Worm (Caenorhabditis elegans): ENCODE measurements around the gene ceh-51.

The ceh-51 gene

ce11 chrV:18903472-18903871 lies 29.5 kb downstream of the ceh-51 start, which contains the start of gene mihp-2:
Gene mihp-2, plus strand, starts transcription at chrV:18903772.
- TF ChIP-seq ces-1 (GFP tag; optimal IDR thresholded peaks at IDR 0.05) (no peak), nhr-90 (tag; optimal IDR thresholded peaks at IDR 0.05; ENCODE audit: poor library complexity) (no peak), ceh-88 (GFP tag; IDR thresholded peaks at IDR 0.05) (no peak), aha-1 (tag; optimal IDR thresholded peaks at IDR 0.05) (no peak)

DNA sequence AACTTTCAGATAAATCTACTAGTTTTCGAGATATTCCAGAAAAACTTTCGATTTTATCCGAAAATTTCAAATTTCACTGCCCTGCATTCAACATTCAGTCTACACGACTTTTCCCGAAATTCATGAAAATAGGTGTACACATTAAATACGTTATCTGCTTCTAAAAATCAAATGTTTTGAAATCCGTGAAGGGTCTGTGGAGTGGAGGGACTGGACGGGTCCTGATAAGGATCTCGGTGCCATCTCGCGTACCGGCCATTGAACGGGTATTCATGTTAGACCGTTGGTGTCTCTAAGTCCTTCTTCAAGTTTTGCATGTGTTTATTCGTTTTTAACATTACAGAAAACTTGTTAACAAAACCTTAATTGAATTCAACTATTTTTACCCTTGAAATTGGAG lies 33.6 kb downstream of the ceh-51 start:
- TF ChIP-seq sptf-1 (tag; optimal IDR thresholded peaks at IDR 0.05) (no peak), ces-1 (GFP tag; optimal IDR thresholded peaks at IDR 0.05) (no peak), nhr-12 (tag; optimal IDR thresholded peaks at IDR 0.05) (no peak), ztf-11 (tag; optimal IDR thresholded peaks at IDR 0.05) (no peak), egl-27 (tag; optimal IDR thresholded peaks at IDR 0.05) (no peak), blmp-1 (tag; optimal IDR thresholded peaks at IDR 0.05) (peak; percentile 55), C16A3.4 (tag; optimal IDR thresholded peaks at IDR 0.05) (no peak)

DNA sequence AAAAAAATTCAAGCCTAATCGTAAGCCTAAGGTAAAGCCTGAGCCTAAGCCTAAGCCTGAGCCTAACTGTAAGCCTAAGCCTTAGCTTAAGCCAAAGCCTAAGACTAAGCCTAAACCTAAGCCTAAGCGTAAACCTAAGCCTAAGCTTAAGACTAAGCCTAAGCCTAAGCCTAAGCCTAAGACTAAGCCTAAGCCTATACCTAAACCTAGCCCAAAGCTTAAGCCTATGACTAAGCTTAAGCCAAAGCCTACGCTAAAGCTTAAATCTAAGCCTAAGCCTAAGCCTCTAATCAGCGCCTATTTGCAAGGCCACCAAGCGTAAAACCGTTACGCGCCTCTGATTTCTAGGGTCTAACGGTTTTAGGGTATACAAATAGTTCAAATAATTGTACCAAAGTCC lies 35.7 kb downstream of the ceh-51 start:
- no peak for TF ChIP-seq aha-1 (tag; optimal IDR thresholded peaks at IDR 0.05)
- TF ChIP-seq ceh-8 (GFP tag; optimal IDR thresholded peaks at IDR 0.05): no peak
- TF ChIP-seq zip-4 (GFP tag; optimal IDR thresholded peaks at IDR 0.05): no peak
- no peak for TF ChIP-seq elt-3 (tag; optimal IDR thresholded peaks at IDR 0.05)
- TF ChIP-seq sox-4 (tag; optimal IDR thresholded peaks at IDR 0.05): no peak
- TF ChIP-seq nhr-47 (tag; optimal IDR thresholded peaks at IDR 0.05): no peak
- no peak for TF ChIP-seq zag-1 (tag; optimal IDR thresholded peaks at IDR 0.05)
- no peak for TF ChIP-seq ceh-90 (tag; optimal IDR thresholded peaks at IDR 0.05)
- TF ChIP-seq irx-1 (tag; optimal IDR thresholded peaks at IDR 0.05): no peak
- no peak for TF ChIP-seq ces-1 (GFP tag; optimal IDR thresholded peaks at IDR 0.05)
- no peak for TF ChIP-seq tlp-1 (tag; optimal IDR thresholded peaks at IDR 0.05)
- no peak for TF ChIP-seq nhr-20 (tag; optimal IDR thresholded peaks at IDR 0.05)
- no peak for TF ChIP-seq hlh-17 (GFP tag; optimal IDR thresholded peaks at IDR 0.05; ENCODE audit: borderline replicate concordance)
- no peak for TF ChIP-seq lin-14 (GFP tag; optimal IDR thresholded peaks at IDR 0.05)
- no peak for TF ChIP-seq alr-1 (tag; optimal IDR thresholded peaks at IDR 0.05; ENCODE audit: borderline replicate concordance)
- TF ChIP-seq unc-98 (GFP tag; IDR thresholded peaks at IDR 0.05): no peak
- TF ChIP-seq aly-2 (tag; optimal IDR thresholded peaks at IDR 0.05): no peak
- no peak for TF ChIP-seq snu-23 (GFP tag; optimal IDR thresholded peaks at IDR 0.05)

ce11 chrV:18911736-18912135 lies 37.8 kb downstream of the ceh-51 start, which contains the start of gene cyp-42A1:
Gene cyp-42A1, plus strand, starts transcription at chrV:18912036.
- TF ChIP-seq lin-39 (tag; optimal IDR thresholded peaks at IDR 0.05) (no peak), mep-1 (tag; optimal IDR thresholded peaks at IDR 0.05) (no peak), mdl-1 (tag; optimal IDR thresholded peaks at IDR 0.05) (no peak), nhr-28 (tag; optimal IDR thresholded peaks at IDR 0.05) (no peak), skn-1 (tag; optimal IDR thresholded peaks at IDR 0.05) (no peak), ceh-82 (tag; optimal IDR thresholded peaks at IDR 0.05) (no peak), aha-1 (tag; optimal IDR thresholded peaks at IDR 0.05) (no peak), pqm-1 (tag; optimal IDR thresholded peaks at IDR 0.05) (no peak), fkh-4 (tag; optimal IDR thresholded peaks at IDR 0.05; ENCODE audit: borderline replicate concordance) (no peak), nhr-47 (tag; optimal IDR thresholded peaks at IDR 0.05) (no peak), egl-27 (tag; optimal IDR thresholded peaks at IDR 0.05) (no peak), snu-23 (GFP tag; optimal IDR thresholded peaks at IDR 0.05) (no peak), F16B12.6 (tag; optimal IDR thresholded peaks at IDR 0.05) (no peak), nhr-71 (tag; optimal IDR thresholded peaks at IDR 0.05) (no peak), pax-3 (tag; optimal IDR thresholded peaks at IDR 0.05) (no peak), zip-4 (GFP tag; optimal IDR thresholded peaks at IDR 0.05) (no peak), dpl-1 (GFP tag; optimal IDR thresholded peaks at IDR 0.05) (no peak)

Data from whole organism, L1 larva.